Worm (Caenorhabditis elegans) whole organism, L4 larva: ENCODE data around the gene str-114.

Experiments used
- F10B5.3 ChIP-seq: sonication (generic microtip); optimal IDR thresholded peaks from 2 replicates; lab custom pipeline; 2016; ENCODE audit warnings: mild to moderate bottlenecking, missing genetic modification characterization, missing compliant biosample characterization
- F37D6.2 ChIP-seq: sonication (generic microtip); optimal IDR thresholded peaks from 2 replicates; lab custom pipeline; 2016; ENCODE audit warnings: mild to moderate bottlenecking, missing genetic modification characterization, missing compliant biosample characterization
- T26A8.4 ChIP-seq: fragments of 200-800 bp; sonication (Bioruptor generic); IDR thresholded peaks from 2 replicates; pipeline ENCODE4 v1.3.6; 2022; ENCODE audit warnings: missing genetic modification characterization, missing compliant biosample characterization
- aha-1 ChIP-seq: fragments of 150-350 bp; peaks from one replicate; lab custom pipeline; 2014; ENCODE audit warnings: missing biosample characterization, missing genetic modification characterization
- ceh-44 ChIP-seq: fragments of 200-800 bp; sonication (Bioruptor generic); IDR thresholded peaks from 2 replicates; pipeline ENCODE4 v1.3.6; 2022; ENCODE audit warnings: missing genetic modification reagents, missing genetic modification characterization, missing compliant biosample characterization
- ctbp-1 ChIP-seq: fragments of 200-800 bp; sonication (Bioruptor generic); IDR thresholded peaks from 2 replicates; pipeline ENCODE4 v1.3.6; 2022; ENCODE audit warnings: missing genetic modification reagents, missing genetic modification characterization, missing compliant biosample characterization
- daf-16 ChIP-seq, 3 experiments: sonication (generic microtip); optimal IDR thresholded peaks; 2 replicates each; lab custom pipeline; 2016 to 2017; ENCODE audit warnings: missing genetic modification characterization in 3 of 3, missing genetic modification reagents in 3 of 3, mild to moderate bottlenecking in 2 of 3, missing compliant biosample characterization in 2 of 3, missing biosample characterization in 1 of 3, moderate library complexity in 1 of 3
- dmd-9 ChIP-seq: fragments of 200-800 bp; sonication (Bioruptor generic); IDR thresholded peaks from 2 replicates; pipeline ENCODE4 v1.3.6; 2022; ENCODE audit warnings: missing genetic modification reagents, missing genetic modification characterization, missing compliant biosample characterization
- hlh-11 ChIP-seq: fragments of 200-800 bp; sonication (Bioruptor generic); optimal IDR thresholded peaks from 2 replicates; lab custom pipeline; 2018; ENCODE audit warnings: mild to moderate bottlenecking, missing genetic modification characterization, missing compliant biosample characterization
- hlh-30 ChIP-seq: sonication (generic microtip); optimal IDR thresholded peaks from 2 replicates; lab custom pipeline; 2017; ENCODE audit warnings: antibody characterized with exemption, mild to moderate bottlenecking, missing genetic modification characterization, missing compliant biosample characterization; ENCODE audit not compliant: insufficient read depth
- lin-1 ChIP-seq: fragments of 200-800 bp; sonication (Bioruptor generic); IDR thresholded peaks from 2 replicates; pipeline ENCODE4 v1.3.6; 2022; ENCODE audit warnings: missing genetic modification reagents, missing genetic modification characterization, missing compliant biosample characterization
- lin-29 ChIP-seq: fragments of 200-800 bp; sonication (Bioruptor generic); IDR thresholded peaks from 2 replicates; pipeline ENCODE4 v1.3.6; 2022; ENCODE audit warnings: missing genetic modification reagents, missing genetic modification characterization, missing compliant biosample characterization
- lin-38 ChIP-seq: fragments of 200-800 bp; sonication (Bioruptor generic); IDR thresholded peaks from 2 replicates; pipeline ENCODE4 v1.3.6; 2022; ENCODE audit warnings: missing genetic modification reagents, missing genetic modification characterization, missing compliant biosample characterization
- lin-39 ChIP-seq: fragments of 150-350 bp; optimal IDR thresholded peaks from 2 replicates; lab custom pipeline; 2014; ENCODE audit warnings: missing biosample characterization, missing genetic modification reagents, missing genetic modification characterization
- mdl-1 ChIP-seq, 2 experiments: fragments of 150-350 bp in 1 of 2; sonication (generic microtip) in 1 of 2; optimal IDR thresholded peaks; 2 replicates each; lab custom pipeline; 2014 to 2017; ENCODE audit warnings: missing biosample characterization in 2 of 2, missing genetic modification characterization in 2 of 2
- mep-1 ChIP-seq: fragments of 150-350 bp; sonication (generic microtip); optimal IDR thresholded peaks from 3 replicates; lab custom pipeline; 2014; ENCODE audit warnings: missing biosample characterization, missing genetic modification characterization
- mxl-3 ChIP-seq: fragments of 200-800 bp; sonication (Bioruptor generic); optimal IDR thresholded peaks from 2 replicates; lab custom pipeline; 2018; ENCODE audit warnings: mild to moderate bottlenecking, missing genetic modification characterization, missing compliant biosample characterization
- nhr-102 ChIP-seq: sonication (generic microtip); optimal IDR thresholded peaks from 2 replicates; lab custom pipeline; 2016; ENCODE audit warnings: mild to moderate bottlenecking, missing genetic modification characterization, moderate library complexity, missing compliant biosample characterization
- nhr-11 ChIP-seq: fragments of 150-350 bp; optimal IDR thresholded peaks from 2 replicates; lab custom pipeline; 2014; ENCODE audit warnings: missing biosample characterization, missing genetic modification characterization
- nhr-237 ChIP-seq: sonication (generic microtip); optimal IDR thresholded peaks from 2 replicates; lab custom pipeline; 2017; ENCODE audit warnings: missing biosample characterization, missing genetic modification characterization
- nhr-25 ChIP-seq: sonication (generic microtip); optimal IDR thresholded peaks from 2 replicates; lab custom pipeline; 2017; ENCODE audit warnings: missing genetic modification characterization, mild to moderate bottlenecking, missing compliant biosample characterization, antibody characterized with exemption, moderate library complexity, borderline replicate concordance; ENCODE audit not compliant: insufficient read depth
- nhr-41 ChIP-seq: fragments of 200-800 bp; sonication (Bioruptor generic); IDR thresholded peaks from 2 replicates; pipeline ENCODE4 v1.3.6; 2022; ENCODE audit warnings: missing genetic modification reagents, missing genetic modification characterization, missing compliant biosample characterization
- skn-1 ChIP-seq: fragments of 150-350 bp; optimal IDR thresholded peaks from 2 replicates; lab custom pipeline; 2014; ENCODE audit warnings: missing biosample characterization, missing genetic modification characterization
- tra-1 ChIP-seq: fragments of 200-800 bp; sonication (Bioruptor generic); IDR thresholded peaks from 2 replicates; pipeline ENCODE4 v1.3.6; 2022; ENCODE audit warnings: missing genetic modification reagents, missing genetic modification characterization, missing compliant biosample characterization
- unc-62 ChIP-seq, 3 experiments: fragments of 150-350 bp in 1 of 3; sonication (generic microtip); optimal IDR thresholded peaks in 2 of 3; peaks in 1 of 3; 1 replicate in 1 of 3; 2 replicates in 2 of 3; lab custom pipeline; 2014 to 2017; ENCODE audit warnings: missing biosample characterization in 3 of 3, missing genetic modification characterization in 3 of 3, missing genetic modification reagents in 3 of 3, missing genotype in 1 of 3
- zag-1 ChIP-seq: fragments of 150-350 bp; optimal IDR thresholded peaks from 2 replicates; lab custom pipeline; 2014; ENCODE audit warnings: missing biosample characterization, missing genetic modification characterization
- zip-11 ChIP-seq: fragments of 200-800 bp; sonication (Bioruptor generic); IDR thresholded peaks from 2 replicates; pipeline ENCODE4 v1.3.6; 2022; ENCODE audit warnings: missing genetic modification characterization, missing compliant biosample characterization

The str-114 gene

ce11 chrV:3659472-3659871 is 9.9 kb downstream of the str-114 start, which contains the start of gene acr-23:
Gene acr-23 (minus strand): TSS chrV:3659572.
- TF ChIP-seq dmd-9 (GFP tag; lab: Robert Waterston, UW), result no peak
- peak in 1 of 2 experiments; percentile 72 for TF ChIP-seq unc-62 (GFP tag; optimal IDR thresholded peaks at IDR 0.05 in 1 of 2; lab: Kevin White, UChicago)
- no peak for TF ChIP-seq unc-62 (tag; optimal IDR thresholded peaks at IDR 0.05; lab: Kevin White, UChicago)

ce11 chrV:3666887-3667286 is 17.3 kb downstream of the str-114 start, which contains the start of gene str-113:
Gene str-113 (minus strand): TSS chrV:3666987.
- TF ChIP-seq hlh-30 (tag; lab: Kevin White, UChicago) (no peak), skn-1 (tag; lab: Kevin White, UChicago) (no peak)

ce11 chrV:3668464-3668863 is 18.9 kb downstream of the str-114 start, which contains the start of gene Y39H10B.2:
Gene Y39H10B.2 (plus strand): TSS chrV:3668764.
- TF ChIP-seq mep-1 (no peak), T26A8.4 (no peak), daf-16 (GFP tag; optimal IDR thresholded peaks at IDR 0.05; lab: Kevin White, UChicago) (no peak), daf-16 (tag; optimal IDR thresholded peaks at IDR 0.05; lab: Kevin White, UChicago) (peak; percentile 42), lin-39 (tag; lab: Kevin White, UChicago) (no peak)

ce11 chrV:3670499-3670898 is 20.9 kb downstream of the str-114 start, which contains the start of gene Y39H10B.3:
Gene Y39H10B.3 (plus strand): TSS chrV:3670799.
- TF ChIP-seq nhr-102 (tag; lab: Kevin White, UChicago) (no peak), lin-1 (no peak), tra-1 (GFP tag; lab: Robert Waterston, UW) (no peak), zip-11 (no peak), F37D6.2 (no peak), F10B5.3 (tag; lab: Kevin White, UChicago) (no peak), nhr-237 (tag; lab: Kevin White, UChicago) (no peak), ceh-44 (GFP tag; lab: Robert Waterston, UW) (no peak), ctbp-1 (GFP tag; lab: Robert Waterston, UW) (no peak), zag-1 (tag; lab: Kevin White, UChicago) (no peak), nhr-25 (tag; lab: Kevin White, UChicago) (no peak), lin-38 (GFP tag; lab: Robert Waterston, UW) (no peak), lin-29 (GFP tag; lab: Robert Waterston, UW) (no peak), mdl-1 (tag; optimal IDR thresholded peaks at IDR 0.05; lab: Kevin White, UChicago) (no peak)
- TF ChIP-seq, all 104 proteins: peak for 0

- TF ChIP-seq aha-1 (tag; lab: Kevin White, UChicago), result peak; percentile 27
- TF ChIP-seq nhr-237 (tag; lab: Kevin White, UChicago), result no peak
- no peak for TF ChIP-seq daf-16 (GFP tag; optimal IDR thresholded peaks at IDR 0.05; lab: Kevin White, UChicago)
- peak; percentile 56 for TF ChIP-seq daf-16 (tag; optimal IDR thresholded peaks at IDR 0.05; lab: Kevin White, UChicago)
Observed at ce11 chrV:3673080-3673479, 23.5 kb downstream of the str-114 start, which contains the start of gene pals-33. Gene pals-33 (plus strand): TSS chrV:3673380.

ce11 chrV:3677212-3677611 is 27.6 kb downstream of the str-114 start:
- TF ChIP-seq hlh-11 (peak; percentile 41), nhr-41 (GFP tag; lab: Robert Waterston, UW) (no peak), nhr-11 (tag; lab: Kevin White, UChicago) (peak; percentile 16), hlh-30 (tag; lab: Kevin White, UChicago) (peak; percentile 45)
- TF ChIP-seq, all 104 proteins: peak for 3

ce11 chrV:3678513-3678912 is 28.9 kb downstream of the str-114 start:
- TF ChIP-seq unc-62 (GFP tag; optimal IDR thresholded peaks at IDR 0.05 in 1 of 2; lab: Kevin White, UChicago) (peak in 1 of 2 experiments; percentile 71), unc-62 (tag; optimal IDR thresholded peaks at IDR 0.05; lab: Kevin White, UChicago) (no peak), aha-1 (tag; lab: Kevin White, UChicago) (peak; percentile 51), mxl-3 (no peak)
